Fruit fly (Drosophila melanogaster): ENCODE results near the gene CG7369.
A peak's percentile ranks its signal among the peaks of the same experiment; 100 is the strongest.

The CG7369 gene

dm6 chr3L:22727739-22728335 is 13.8 kb upstream of the CG7369 start, which contains the start of the genes CG14450 and CG11367 (continued):
- no peak for TF ChIP-seq CG15269 (tag; optimal IDR thresholded peaks at IDR 0.05)
- no peak for TF ChIP-seq Ravus (GFP tag; IDR thresholded peaks at IDR 0.05)
- TF ChIP-seq caup (GFP tag; optimal IDR thresholded peaks at IDR 0.05; ENCODE audit: severe bottlenecking) = peak; percentile 26
- no peak for TF ChIP-seq vfl (GFP tag; optimal IDR thresholded peaks at IDR 0.05)
- TF ChIP-seq ttk (GFP tag; IDR thresholded peaks at IDR 0.05) = no peak
- TF ChIP-seq CG30403 (GFP tag; optimal IDR thresholded peaks at IDR 0.05) = peak; percentile 9
- TF ChIP-seq Rfx (GFP tag; IDR thresholded peaks at IDR 0.05) = peak; percentile 19; the same call in 1 of the 2 replicates
- TF ChIP-seq Hsf (GFP tag; optimal IDR thresholded peaks at IDR 0.05) = no peak
- no peak for TF ChIP-seq bbx (GFP tag; IDR thresholded peaks at IDR 0.05; ENCODE audit: partially characterized antibody)
- TF ChIP-seq CG30431 (GFP tag; optimal IDR thresholded peaks at IDR 0.05) = no peak
- peak; percentile 98 for TF ChIP-seq Sry-β (GFP tag; optimal IDR thresholded peaks at IDR 0.05)
- no peak for TF ChIP-seq CG6813 (GFP tag; optimal IDR thresholded peaks at IDR 0.05)
- no peak for TF ChIP-seq sens-2 (GFP tag; IDR thresholded peaks at IDR 0.05)
- peak; percentile 7 for TF ChIP-seq yki (optimal IDR thresholded peaks at IDR 0.05)
- TF ChIP-seq gem (tag; optimal IDR thresholded peaks at IDR 0.05) = no peak
- TF ChIP-seq Dad (GFP tag; optimal IDR thresholded peaks at IDR 0.05) = no peak
- no peak for TF ChIP-seq CG7271 (tag; optimal IDR thresholded peaks at IDR 0.05)
- peak; percentile 94 for TF ChIP-seq kni (GFP tag; optimal IDR thresholded peaks at IDR 0.05)
- no peak for TF ChIP-seq CG6175 (GFP tag; IDR thresholded peaks at IDR 0.05)
- no peak for TF ChIP-seq HmgD (GFP tag; optimal IDR thresholded peaks at IDR 0.05)
- TF ChIP-seq sd (tag; optimal IDR thresholded peaks at IDR 0.05) = peak; percentile 30
- peak; percentile 48 for TF ChIP-seq CG18262 (tag; optimal IDR thresholded peaks at IDR 0.05)
- peak; percentile 24 for TF ChIP-seq ATbp (GFP tag; optimal IDR thresholded peaks at IDR 0.05)
- TF ChIP-seq tx (GFP tag; optimal IDR thresholded peaks at IDR 0.05) = no peak
- peak; percentile 47 for TF ChIP-seq CG12299 (tag; optimal IDR thresholded peaks at IDR 0.05)
- TF ChIP-seq CG9876 (GFP tag; optimal IDR thresholded peaks at IDR 0.05) = no peak
- TF ChIP-seq Max (GFP tag; optimal IDR thresholded peaks at IDR 0.05) = no peak
- no peak for TF ChIP-seq Sox102F (GFP tag; optimal IDR thresholded peaks at IDR 0.05)
- TF ChIP-seq CG4820 (GFP tag; optimal IDR thresholded peaks at IDR 0.05) = no peak
- no peak for TF ChIP-seq CG10274 (GFP tag; optimal IDR thresholded peaks at IDR 0.05)
- TF ChIP-seq D19A (tag; optimal IDR thresholded peaks at IDR 0.05) = peak; percentile 37
- TF ChIP-seq Ssrp (tag; optimal IDR thresholded peaks at IDR 0.05) = no peak
- TF ChIP-seq so (GFP tag; IDR thresholded peaks at IDR 0.05) = no peak
- TF ChIP-seq tio (GFP tag; optimal IDR thresholded peaks at IDR 0.05) = no peak
- peak; percentile 13 for TF ChIP-seq MESR4 (GFP tag; optimal IDR thresholded peaks at IDR 0.05)
- no peak for TF ChIP-seq btn (GFP tag; optimal IDR thresholded peaks at IDR 0.05)
- TF ChIP-seq CG9817 (tag; optimal IDR thresholded peaks at IDR 0.05) = peak; percentile 5
- TF ChIP-seq CG3065 (GFP tag; optimal IDR thresholded peaks at IDR 0.05) = no peak
- TF ChIP-seq Lhr (GFP tag; optimal IDR thresholded peaks at IDR 0.05) = peak; percentile 8

DNA sequence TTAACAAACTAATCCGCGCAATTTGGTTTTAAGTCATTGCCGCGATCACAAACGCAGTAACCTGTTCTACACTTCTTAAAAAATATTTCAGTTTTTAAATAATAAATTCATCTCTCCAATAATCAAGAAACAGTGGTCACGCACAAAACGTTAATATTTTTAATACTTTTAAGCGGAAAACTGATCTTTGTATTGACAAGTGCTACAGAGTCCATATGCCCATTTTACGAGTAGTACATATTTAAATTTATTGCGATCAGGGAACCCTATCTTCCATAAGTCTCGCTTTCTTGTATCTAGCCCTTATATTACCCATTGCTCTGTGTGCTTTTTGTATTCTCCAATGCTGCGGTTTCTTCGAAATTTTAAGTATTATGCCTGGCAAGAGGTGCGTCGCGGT is 12.1 kb upstream of the CG7369 start, which contains the start of gene CG32454:
Gene CG32454, plus strand, starts transcription at position 301 of the 400 bp plus-strand sequence.
- TF ChIP-seq knrl (GFP tag; IDR thresholded peaks at IDR 0.05; ENCODE audit: partially characterized antibody) = no peak
- TF ChIP-seq CG6272 (GFP tag; IDR thresholded peaks at IDR 0.05) = no peak
- no peak for TF ChIP-seq CG5953 (GFP tag; IDR thresholded peaks at IDR 0.05)
- TF ChIP-seq CG11723 (GFP tag; optimal IDR thresholded peaks at IDR 0.05) = no peak
- TF ChIP-seq CG4820 (GFP tag; optimal IDR thresholded peaks at IDR 0.05) = no peak
- TF ChIP-seq CG7928 (GFP tag; optimal IDR thresholded peaks at IDR 0.05) = no peak

Data from whole organism, embryonic.